Fruit fly (Drosophila melanogaster): ENCODE measurements around the gene CG6793.

The CG6793 gene

DNA sequence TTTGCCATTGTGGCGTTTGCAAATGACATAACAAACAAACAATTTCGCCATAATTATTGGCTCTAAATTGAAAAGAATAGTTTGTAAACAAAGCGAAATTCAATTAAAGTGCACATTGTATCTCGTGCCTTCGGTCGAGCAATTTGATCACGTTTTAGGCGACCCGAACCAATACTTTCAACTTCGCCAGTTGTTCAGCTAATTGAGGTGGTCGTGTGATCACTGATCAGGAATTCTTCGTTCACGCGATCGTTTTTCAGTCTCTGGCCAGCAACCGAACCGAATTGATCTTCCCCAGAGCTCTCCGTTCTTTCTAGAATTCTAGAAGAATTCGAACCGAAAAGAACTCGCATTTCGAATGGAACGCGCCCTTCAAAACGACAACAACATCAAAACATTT lies 38.1 kb upstream of the CG6793 start (continued):
- TF ChIP-seq CG10565 (GFP tag; optimal IDR thresholded peaks at IDR 0.05): no peak
- no peak for TF ChIP-seq zfh1 (GFP tag; IDR thresholded peaks at IDR 0.05)
- TF ChIP-seq al (GFP tag; IDR thresholded peaks at IDR 0.05): no peak
- TF ChIP-seq CG31365 (tag; optimal IDR thresholded peaks at IDR 0.05): no peak
- no peak for TF ChIP-seq Sox100B (GFP tag; optimal IDR thresholded peaks at IDR 0.05)
- no peak for TF ChIP-seq CG11695 (GFP tag; IDR thresholded peaks at IDR 0.05)
- TF ChIP-seq Jarid2 (GFP tag; optimal IDR thresholded peaks at IDR 0.05): no peak
- TF ChIP-seq MTF-1 (GFP tag; optimal IDR thresholded peaks at IDR 0.05; ENCODE audit: borderline replicate concordance): no peak
- TF ChIP-seq CG6791 (GFP tag; IDR thresholded peaks at IDR 0.05; ENCODE audit: partially characterized antibody): 0 out of 3 replicates have a peak, but pooled peaks have one; percentile 43
- TF ChIP-seq jigr1 (GFP tag; IDR thresholded peaks at IDR 0.05): no peak
- TF ChIP-seq CG7987 (GFP tag; optimal IDR thresholded peaks at IDR 0.05): no peak
- no peak for TF ChIP-seq NFAT (GFP tag; IDR thresholded peaks at IDR 0.05)
- no peak for TF ChIP-seq nau (GFP tag; optimal IDR thresholded peaks at IDR 0.05)
- no peak for TF ChIP-seq CG31441 (GFP tag; IDR thresholded peaks at IDR 0.05)
- TF ChIP-seq tio (GFP tag; optimal IDR thresholded peaks at IDR 0.05): no peak
- no peak for TF ChIP-seq Dp (GFP tag; optimal IDR thresholded peaks at IDR 0.05)
- no peak for TF ChIP-seq zfh2 (GFP tag; optimal IDR thresholded peaks at IDR 0.05)
- no peak for TF ChIP-seq CG33557 (GFP tag; optimal IDR thresholded peaks at IDR 0.05)
- no peak for TF ChIP-seq fd64A (GFP tag; optimal IDR thresholded peaks at IDR 0.05)
- no peak for TF ChIP-seq tna (GFP tag; IDR thresholded peaks at IDR 0.05; ENCODE audit: partially characterized antibody)
- no peak for TF ChIP-seq CG6765 (GFP tag; optimal IDR thresholded peaks at IDR 0.05)
- TF ChIP-seq Myb (GFP tag; optimal IDR thresholded peaks at IDR 0.05): no peak
- no peak for TF ChIP-seq Hand (GFP tag; optimal IDR thresholded peaks at IDR 0.05)
- no peak for TF ChIP-seq CG18476 (GFP tag; optimal IDR thresholded peaks at IDR 0.05)
- TF ChIP-seq exex (tag; optimal IDR thresholded peaks at IDR 0.05): no peak
- TF ChIP-seq CG3995 (GFP tag; optimal IDR thresholded peaks at IDR 0.05): peak; percentile 5
- no peak for TF ChIP-seq TFAM (GFP tag; optimal IDR thresholded peaks at IDR 0.05)
- TF ChIP-seq MESR4 (GFP tag; optimal IDR thresholded peaks at IDR 0.05): no peak
- TF ChIP-seq sd (tag; optimal IDR thresholded peaks at IDR 0.05): peak; percentile 35
- TF ChIP-seq CG14860 (GFP tag; IDR thresholded peaks at IDR 0.05; ENCODE audit: partially characterized antibody): no peak
- no peak for TF ChIP-seq Xrp1 (GFP tag; IDR thresholded peaks at IDR 0.05)
- no peak for TF ChIP-seq CG18262 (tag; optimal IDR thresholded peaks at IDR 0.05)
- no peak for TF ChIP-seq pan (optimal IDR thresholded peaks at IDR 0.05)
- TF ChIP-seq pan (GFP tag; optimal IDR thresholded peaks at IDR 0.05 in 1 of 2, IDR thresholded peaks at IDR 0.05 in 1 of 2): no peak
- TF ChIP-seq CG12071 (GFP tag; optimal IDR thresholded peaks at IDR 0.05): no peak
- no peak for TF ChIP-seq Drgx (GFP tag; IDR thresholded peaks at IDR 0.05)
- TF ChIP-seq seq (GFP tag; IDR thresholded peaks at IDR 0.05): no peak
- peak; percentile 74 for TF ChIP-seq Deaf1 (tag; optimal IDR thresholded peaks at IDR 0.05)
- TF ChIP-seq wdn (GFP tag; IDR thresholded peaks at IDR 0.05): no peak
- TF ChIP-seq CG7963 (GFP tag; IDR thresholded peaks at IDR 0.05; ENCODE audit: partially characterized antibody): no peak
- no peak for TF ChIP-seq CG4730 (GFP tag; IDR thresholded peaks at IDR 0.05)
- no peak for TF ChIP-seq sim (GFP tag; IDR thresholded peaks at IDR 0.05)
- TF ChIP-seq toy (GFP tag; IDR thresholded peaks at IDR 0.05): no peak
- no peak for TF ChIP-seq CG9876 (GFP tag; optimal IDR thresholded peaks at IDR 0.05)
- no peak for TF ChIP-seq CG9932 (GFP tag; IDR thresholded peaks at IDR 0.05)
- TF ChIP-seq cwo (GFP tag; optimal IDR thresholded peaks at IDR 0.05): peak; percentile 74
- no peak for TF ChIP-seq kni (GFP tag; optimal IDR thresholded peaks at IDR 0.05)
- peak; percentile 44; the same call in 1 of the 3 replicates for TF ChIP-seq CG2199 (GFP tag; IDR thresholded peaks at IDR 0.05)
- TF ChIP-seq Aef1 (GFP tag; IDR thresholded peaks at IDR 0.05): no peak
- TF ChIP-seq rib (GFP tag; IDR thresholded peaks at IDR 0.05): peak; percentile 11; the same call in 1 of the 2 replicates
- TF ChIP-seq Chrac-16 (GFP tag; optimal IDR thresholded peaks at IDR 0.05): no peak
